Worm (Caenorhabditis elegans): ENCODE measurements around the gene T27A1.2.

DNA sequence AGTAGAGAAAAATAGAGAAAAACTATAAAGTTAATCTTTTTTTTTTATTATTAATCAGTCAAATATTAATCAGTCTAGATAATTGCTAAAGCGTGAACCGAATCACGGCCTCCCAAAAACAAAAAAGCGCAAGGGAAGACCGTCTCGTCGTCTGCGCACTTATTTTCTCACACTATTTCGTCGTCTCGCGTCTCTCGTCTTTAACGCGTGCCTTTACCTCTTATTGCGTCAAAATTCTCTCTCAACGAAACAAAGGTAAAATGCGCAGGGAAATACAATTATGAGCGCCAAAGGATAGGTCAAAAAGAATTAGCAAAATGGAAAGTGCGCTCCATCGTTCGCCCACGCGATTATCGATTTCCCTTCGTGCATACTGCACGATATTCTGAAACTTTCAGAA lies 30.6 kb downstream of the T27A1.2 start:
- TF ChIP-seq nhr-23 (tag; optimal IDR thresholded peaks at IDR 0.05) = peak; percentile 48
- no peak for TF ChIP-seq nhr-12 (tag; optimal IDR thresholded peaks at IDR 0.05)
- TF ChIP-seq ceh-28 (tag; optimal IDR thresholded peaks at IDR 0.05) = peak; percentile 36
- TF ChIP-seq nhr-76 (tag; optimal IDR thresholded peaks at IDR 0.05) = no peak
- TF ChIP-seq elt-1 (tag; optimal IDR thresholded peaks at IDR 0.05) = no peak
- TF ChIP-seq pha-4 (tag; optimal IDR thresholded peaks at IDR 0.05) = no peak
- TF ChIP-seq fos-1 (tag; optimal IDR thresholded peaks at IDR 0.05) = no peak
- TF ChIP-seq elt-3 (tag; optimal IDR thresholded peaks at IDR 0.05) = no peak
- no peak for TF ChIP-seq ZK546.5 (tag; optimal IDR thresholded peaks at IDR 0.05)
- TF ChIP-seq nhr-237 (tag; optimal IDR thresholded peaks at IDR 0.05) = no peak
- TF ChIP-seq nhr-28 (tag; optimal IDR thresholded peaks at IDR 0.05) = no peak
- TF ChIP-seq unc-39 (tag; optimal IDR thresholded peaks at IDR 0.05) = no peak
- no peak for TF ChIP-seq lin-39 (tag; optimal IDR thresholded peaks at IDR 0.05)
